Worm (Caenorhabditis elegans): ENCODE data around the gene mrpl-46.

mrpl-46 gene

DNA sequence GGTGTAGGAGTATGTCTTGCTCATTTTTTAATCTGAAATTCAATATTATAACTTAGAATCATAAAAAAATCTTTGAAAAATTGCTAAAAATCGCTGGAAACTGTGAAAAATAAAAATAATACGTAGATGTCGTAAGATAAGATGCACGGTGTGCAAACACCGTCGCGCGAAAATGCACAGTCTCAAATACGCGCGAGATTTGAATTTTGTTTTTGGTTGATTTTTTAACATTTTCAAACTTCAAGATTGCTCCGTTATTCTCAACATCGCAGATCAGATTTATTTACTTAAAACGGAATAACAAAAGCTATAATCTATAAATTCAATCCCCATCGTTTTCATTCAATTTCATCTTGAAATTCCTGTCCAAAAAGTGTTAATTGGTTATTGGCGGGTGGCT lies 41.5 kb downstream of the mrpl-46 start, which contains the start of gene Y55F3BR.6:
TSS of gene Y55F3BR.6 (minus strand) at position 32 of the 400 bp plus-strand sequence.
- no peak for TF ChIP-seq unc-62 (GFP tag; optimal IDR thresholded peaks at IDR 0.05)

DNA sequence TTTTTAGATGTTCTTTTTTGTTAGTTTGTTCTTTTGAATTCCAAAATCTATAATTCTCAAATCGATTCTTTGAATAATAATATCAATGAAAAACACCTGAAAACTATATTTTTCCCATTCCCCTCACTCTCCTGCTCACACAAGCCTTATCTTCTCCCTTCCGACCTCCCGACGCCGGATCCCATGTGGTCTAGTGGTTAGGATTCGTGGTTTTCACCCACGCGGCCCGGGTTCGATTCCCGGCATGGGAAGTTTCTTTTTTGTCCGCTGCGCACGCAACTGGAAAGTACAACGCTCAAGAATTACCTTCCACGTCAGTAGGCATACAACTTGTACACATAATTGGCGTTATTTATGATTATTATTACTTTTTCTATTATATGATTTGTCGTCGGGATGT lies 42.0 kb downstream of the mrpl-46 start:
- no peak for TF ChIP-seq unc-62 (GFP tag; optimal IDR thresholded peaks at IDR 0.05)

DNA sequence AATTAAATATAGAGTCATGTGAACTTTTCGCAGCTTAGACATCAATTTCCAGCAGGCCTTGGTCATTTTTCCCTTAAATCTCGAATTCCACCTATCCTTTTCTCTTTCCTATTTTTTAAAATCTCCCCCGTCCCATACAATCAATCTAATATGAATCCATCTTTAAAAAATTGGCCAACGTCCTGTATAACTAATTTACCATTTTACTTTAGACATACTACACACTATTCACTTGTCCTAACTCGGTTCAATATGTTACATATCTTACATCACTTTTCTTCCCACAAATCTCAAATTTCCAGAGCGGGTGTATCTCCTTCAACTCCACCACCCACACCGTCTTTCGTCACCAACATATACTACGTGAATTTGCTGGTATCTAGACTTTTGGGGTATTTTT lies 44.6 kb downstream of the mrpl-46 start, which contains the start of gene lgc-33:
TSS of gene lgc-33 (plus strand) at position 301 of the 400 bp plus-strand sequence.
- TF ChIP-seq unc-62 (GFP tag; optimal IDR thresholded peaks at IDR 0.05) = no peak

DNA sequence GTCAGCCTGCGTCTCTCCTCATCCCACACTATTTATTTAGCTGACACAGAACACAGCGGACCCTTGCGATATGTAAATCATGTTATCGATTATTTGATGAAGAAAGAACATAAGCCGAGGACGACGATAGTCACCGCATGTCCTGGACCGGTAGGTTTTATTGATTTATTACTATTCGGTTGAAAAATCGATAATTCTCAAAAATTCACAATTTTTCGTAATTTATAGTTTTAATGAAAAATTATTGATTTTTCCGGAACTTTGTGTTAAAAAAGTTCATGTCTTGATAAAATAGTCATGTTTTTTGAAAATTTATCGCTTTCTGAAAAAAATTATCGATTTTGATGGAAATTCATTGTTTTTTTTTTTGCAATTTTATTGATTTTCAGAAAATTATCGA lies 47.6 kb downstream of the mrpl-46 start:
- no peak for TF ChIP-seq unc-62 (GFP tag; optimal IDR thresholded peaks at IDR 0.05)

All from whole organism, dauer.